Fruit fly (Drosophila melanogaster): ENCODE results near the gene ND-ACP.

The ND-ACP gene

dm6 chr3L:1335428-1335764 is 5.6 kb downstream of the ND-ACP start (continued):
- TF ChIP-seq maf-S (GFP tag; optimal IDR thresholded peaks at IDR 0.05) (no peak), CG6683 (GFP tag; optimal IDR thresholded peaks at IDR 0.05) (no peak), CG13624 (GFP tag; optimal IDR thresholded peaks at IDR 0.05) (peak; percentile 69), CG3163 (GFP tag; optimal IDR thresholded peaks at IDR 0.05) (peak; percentile 15), CG6175 (GFP tag; IDR thresholded peaks at IDR 0.05) (no peak), CG11695 (GFP tag; IDR thresholded peaks at IDR 0.05) (0 out of 3 replicates have a peak, but pooled peaks have one; percentile 33), CG17328 (GFP tag; IDR thresholded peaks at IDR 0.05) (0 out of 2 replicates have a peak, but pooled peaks have one; percentile 53), CG16813 (GFP tag; IDR thresholded peaks at IDR 0.05; ENCODE audit: partially characterized antibody) (no peak), CG12219 (GFP tag; optimal IDR thresholded peaks at IDR 0.05) (no peak), Rfx (GFP tag; IDR thresholded peaks at IDR 0.05) (peak; percentile 84), shn (GFP tag; optimal IDR thresholded peaks at IDR 0.05) (peak; percentile 32), Hmx (GFP tag; optimal IDR thresholded peaks at IDR 0.05) (no peak), CG10274 (GFP tag; optimal IDR thresholded peaks at IDR 0.05) (no peak), esg (GFP tag; conservative IDR thresholded peaks at IDR 0.05) (peak; percentile 32; the same call in 1 of the 2 replicates), CG17612 (GFP tag; IDR thresholded peaks at IDR 0.05) (0 out of 2 replicates have a peak, but pooled peaks have one; percentile 29), CG31224 (GFP tag; IDR thresholded peaks at IDR 0.05) (peak; percentile 54), CG17829 (tag; optimal IDR thresholded peaks at IDR 0.05) (peak; percentile 2), Nf-YB (GFP tag; optimal IDR thresholded peaks at IDR 0.05) (no peak), en (GFP tag; optimal IDR thresholded peaks at IDR 0.05) (no peak), ci (GFP tag; IDR thresholded peaks at IDR 0.05) (peak; percentile 74; the same call in 2 of the 3 replicates), caup (GFP tag; optimal IDR thresholded peaks at IDR 0.05; ENCODE audit: severe bottlenecking) (peak; percentile 50), B-H1 (GFP tag; IDR thresholded peaks at IDR 0.05) (peak; percentile 55; the same call in 1 of the 3 replicates), bowl (GFP tag; IDR thresholded peaks at IDR 0.05) (peak; percentile 49; the same call in 1 of the 2 replicates), gro (GFP tag; optimal IDR thresholded peaks at IDR 0.05) (peak; percentile 40), Atf-2 (GFP tag; optimal IDR thresholded peaks at IDR 0.05) (peak; percentile 49), lbe (GFP tag; optimal IDR thresholded peaks at IDR 0.05) (peak; percentile 43), CG32772 (GFP tag; IDR thresholded peaks at IDR 0.05) (peak; percentile 33; the same call in 1 of the 2 replicates), pan (optimal IDR thresholded peaks at IDR 0.05) (no peak), pan (GFP tag; optimal IDR thresholded peaks at IDR 0.05 in 1 of 2, IDR thresholded peaks at IDR 0.05 in 1 of 2) (peak in 1 of 2 experiments; percentile 76), so (GFP tag; IDR thresholded peaks at IDR 0.05) (peak; percentile 37; the same call in 1 of the 3 replicates), Awh (GFP tag; IDR thresholded peaks at IDR 0.05) (0 out of 2 replicates have a peak, but pooled peaks have one; percentile 30), Ssrp (tag; optimal IDR thresholded peaks at IDR 0.05) (no peak), CG18599 (GFP tag; optimal IDR thresholded peaks at IDR 0.05) (peak; percentile 68), az2 (GFP tag; optimal IDR thresholded peaks at IDR 0.05) (peak; percentile 29), nau (GFP tag; optimal IDR thresholded peaks at IDR 0.05) (no peak), Med (GFP tag) (peak; percentile 94), CG17361 (GFP tag; IDR thresholded peaks at IDR 0.05) (0 out of 3 replicates have a peak, but pooled peaks have one; percentile 10), fu2 (GFP tag; optimal IDR thresholded peaks at IDR 0.05) (peak; percentile 5), her (GFP tag; optimal IDR thresholded peaks at IDR 0.05) (peak; percentile 64), tin (GFP tag; optimal IDR thresholded peaks at IDR 0.05) (peak; percentile 29), CG17385 (GFP tag; optimal IDR thresholded peaks at IDR 0.05) (peak; percentile 29), zfh1 (GFP tag; IDR thresholded peaks at IDR 0.05) (peak; percentile 70; the same call in 2 of the 3 replicates), tx (GFP tag; optimal IDR thresholded peaks at IDR 0.05) (no peak), Dbx (GFP tag; IDR thresholded peaks at IDR 0.05) (peak; percentile 72), Fer1 (GFP tag; optimal IDR thresholded peaks at IDR 0.05) (peak; percentile 66), tgo (GFP tag; IDR thresholded peaks at IDR 0.05) (peak; percentile 52; the same call in 2 of the 3 replicates), sisA (GFP tag; IDR thresholded peaks at IDR 0.05) (peak; percentile 26; the same call in 1 of the 2 replicates), Usf (GFP tag; optimal IDR thresholded peaks at IDR 0.05) (no peak), mirr (GFP tag; optimal IDR thresholded peaks at IDR 0.05) (no peak), Antp (GFP tag; optimal IDR thresholded peaks at IDR 0.05) (peak; percentile 40), CTCF (GFP tag; optimal IDR thresholded peaks at IDR 0.05) (no peak), Camta (GFP tag; optimal IDR thresholded peaks at IDR 0.05) (peak; percentile 27)
